Worm (Caenorhabditis elegans): ENCODE measurements around the gene Y43C5A.3.

DNA sequence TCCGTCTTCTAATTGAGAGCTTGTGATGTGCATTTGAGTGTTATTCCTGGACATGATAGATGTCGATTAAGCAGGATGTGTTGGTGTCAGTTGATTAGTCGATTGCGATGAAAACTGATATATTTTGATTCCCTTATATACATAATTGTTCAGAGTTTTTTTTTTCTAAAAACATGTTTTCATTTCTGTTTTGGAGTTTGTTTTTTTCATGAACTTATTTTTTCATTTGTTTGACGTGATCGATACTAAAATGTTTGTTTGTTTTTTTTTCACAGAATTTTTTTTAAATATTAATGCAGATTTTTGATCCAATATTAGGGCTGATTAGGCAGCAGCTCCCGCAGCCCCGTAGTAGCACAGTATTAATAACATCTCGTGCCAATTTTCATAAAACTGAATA is 44.4 kb downstream of the Y43C5A.3 start, which contains the start of gene R09E10.2:
- TF ChIP-seq ces-1 (GFP tag; optimal IDR thresholded peaks at IDR 0.05) (no peak), nhr-77 (tag; optimal IDR thresholded peaks at IDR 0.05) (no peak), ztf-4 (tag; optimal IDR thresholded peaks at IDR 0.05) (no peak), dpl-1 (GFP tag; optimal IDR thresholded peaks at IDR 0.05) (no peak), irx-1 (tag; optimal IDR thresholded peaks at IDR 0.05) (no peak), tbx-2 (tag; optimal IDR thresholded peaks at IDR 0.05) (no peak), sup-37 (GFP tag; optimal IDR thresholded peaks at IDR 0.05) (no peak)

All from whole organism, L1 larva.